Worm (Caenorhabditis elegans): ENCODE data around the gene lim-6.

DNA sequence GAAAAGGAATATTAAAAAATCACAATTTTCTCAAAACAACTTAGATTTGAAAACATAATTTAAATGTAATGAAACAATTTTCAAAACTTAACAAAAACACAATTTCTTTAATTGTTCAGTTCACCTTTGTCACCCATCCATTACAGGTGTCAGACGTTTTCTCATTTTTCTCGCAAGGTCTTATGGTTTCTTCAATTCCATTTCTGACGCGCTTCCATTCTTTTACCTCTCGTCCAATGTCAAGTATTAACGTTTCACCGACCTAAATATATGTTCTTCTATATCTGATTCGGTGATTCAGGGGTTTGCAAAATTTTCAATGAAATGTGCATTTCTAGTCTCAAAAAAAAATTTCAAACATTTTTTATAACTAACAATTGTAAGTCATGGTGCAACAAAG, 51.2 kb downstream of the lim-6 start:
- TF ChIP-seq med-1 (GFP tag; optimal IDR thresholded peaks at IDR 0.05; ENCODE audit: insufficient read depth) (no peak), cog-1 (tag; optimal IDR thresholded peaks at IDR 0.05) (no peak), T22C8.4 (GFP tag; IDR thresholded peaks at IDR 0.05) (no peak), ref-1 (GFP tag; conservative IDR thresholded peaks at IDR 0.05) (no peak)
